Worm (Caenorhabditis elegans) whole organism, midembryonic: ENCODE data around the gene B0495.9.

ENCODE experiments used
- T22C8.4 ChIP-seq: fragments of 200-800 bp; sonication (Bioruptor generic); IDR thresholded peaks from 2 replicates; pipeline ENCODE4 v1.3.6; 2022; ENCODE audit warnings: missing genetic modification characterization, missing compliant biosample characterization
- med-1 ChIP-seq: sonication (generic microtip); optimal IDR thresholded peaks from 2 replicates; lab custom pipeline; 2017; ENCODE audit warnings: missing genetic modification characterization, mild to moderate bottlenecking, missing compliant biosample characterization, antibody characterized with exemption, missing genetic modification reagents; ENCODE audit not compliant: insufficient read depth
- tab-1 ChIP-seq: fragments of 200-800 bp; sonication (Bioruptor generic); IDR thresholded peaks from 2 replicates; pipeline ENCODE4 v1.3.6; 2022; ENCODE audit warnings: missing genetic modification characterization, missing compliant biosample characterization

DNA sequence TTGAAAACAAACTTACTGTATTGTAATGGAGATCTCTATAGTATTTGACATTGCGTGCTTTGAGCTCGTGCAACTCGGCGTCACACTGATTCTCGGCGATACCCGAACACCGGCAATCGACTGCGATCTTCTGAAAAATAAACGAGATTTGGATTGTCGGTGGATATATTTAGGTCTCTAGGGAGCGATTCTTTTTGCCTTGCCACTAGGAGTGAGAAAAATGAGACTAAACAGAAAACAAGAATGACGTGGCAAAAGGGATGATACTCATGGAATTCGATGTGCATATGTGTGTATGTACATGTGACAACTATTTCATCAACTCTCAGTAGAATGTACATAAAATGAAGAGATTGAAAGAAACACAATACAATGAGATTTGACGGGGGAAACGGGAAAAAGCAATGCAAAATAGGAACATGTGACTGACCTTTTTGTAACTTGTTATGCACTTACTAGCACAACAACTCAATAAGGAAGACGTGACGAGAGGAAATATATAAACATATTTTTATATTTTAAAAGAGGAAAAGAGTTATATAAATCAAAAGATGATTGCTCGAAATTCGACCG, 6.2 kb upstream of the B0495.9 start:
- TF ChIP-seq tab-1 (GFP tag; lab: Robert Waterston, UW) (no peak), med-1 (GFP tag; lab: Kevin White, UChicago) (no peak), T22C8.4 (GFP tag; lab: Robert Waterston, UW) (no peak)
